Worm (Caenorhabditis elegans) whole organism, young adult: ENCODE results near the gene F49F1.2.
"Not testable (repeated sequence)": the region's sequence is repeated elsewhere in the genome, so short reads cannot be mapped to it uniquely, and the experiment has no call there.

Experiments
- C17E4.6 ChIP-seq: fragments of 200-800 bp; sonication (Bioruptor generic); IDR thresholded peaks from 2 replicates; pipeline ENCODE4 v1.3.6; 2022; ENCODE audit warnings: missing genetic modification reagents, missing genetic modification characterization, missing compliant biosample characterization
- D2030.7 ChIP-seq: fragments of 200-800 bp; sonication (Bioruptor generic); IDR thresholded peaks from 2 replicates; pipeline ENCODE4 v1.3.6; 2022; ENCODE audit warnings: missing genetic modification reagents, missing genetic modification characterization, missing compliant biosample characterization
- F22D6.2 ChIP-seq: sonication (generic microtip); optimal IDR thresholded peaks from 2 replicates; lab custom pipeline; 2016; ENCODE audit warnings: mild to moderate bottlenecking, missing genetic modification characterization, missing compliant biosample characterization
- F23B12.7 ChIP-seq: sonication (generic microtip); optimal IDR thresholded peaks from 2 replicates; lab custom pipeline; 2017; ENCODE audit warnings: missing genetic modification characterization, mild to moderate bottlenecking, missing compliant biosample characterization, antibody characterized with exemption, moderate library complexity; ENCODE audit not compliant: insufficient read depth
- F37B4.10 ChIP-seq: fragments of 200-800 bp; sonication (Bioruptor generic); IDR thresholded peaks from 2 replicates; pipeline ENCODE4 v1.3.6; 2022; ENCODE audit warnings: missing genetic modification characterization, missing compliant biosample characterization
- F39B2.1 ChIP-seq: fragments of 200-800 bp; sonication (Bioruptor generic); IDR thresholded peaks from 2 replicates; pipeline ENCODE4 v1.3.6; 2022; ENCODE audit warnings: missing genetic modification reagents, missing genetic modification characterization, missing compliant biosample characterization
- F49E8.2 ChIP-seq: sonication (generic microtip); optimal IDR thresholded peaks from 3 replicates; lab custom pipeline; 2017; ENCODE audit warnings: missing genetic modification characterization, mild to moderate bottlenecking, missing compliant biosample characterization, antibody characterized with exemption, moderate library complexity; ENCODE audit not compliant: insufficient read depth
- F57A8.1 ChIP-seq: fragments of 200-800 bp; sonication (Bioruptor generic); optimal IDR thresholded peaks from 2 replicates; lab custom pipeline; 2018; ENCODE audit warnings: mild to moderate bottlenecking, missing genetic modification characterization, moderate library complexity, missing compliant biosample characterization
- T07F8.4 ChIP-seq: sonication (generic microtip); optimal IDR thresholded peaks from 2 replicates; lab custom pipeline; 2016; ENCODE audit warnings: mild to moderate bottlenecking, missing genetic modification characterization, moderate library complexity, missing compliant biosample characterization
- Y53G8AR.9 ChIP-seq: fragments of 200-800 bp; sonication (Bioruptor generic); conservative IDR thresholded peaks from 2 replicates; pipeline ENCODE4 v1.3.6; 2022; ENCODE audit warnings: missing genetic modification reagents, missing genetic modification characterization, missing compliant biosample characterization
- Y67H2A.10 ChIP-seq: fragments of 200-800 bp; sonication (Bioruptor generic); conservative IDR thresholded peaks from 2 replicates; pipeline ENCODE4 v1.3.6; 2022; ENCODE audit warnings: missing genetic modification reagents, missing genetic modification characterization, missing compliant biosample characterization
- Y79H2A.3 ChIP-seq: fragments of 200-800 bp; sonication (Bioruptor generic); conservative IDR thresholded peaks from 2 replicates; pipeline ENCODE4 v1.3.6; 2022; ENCODE audit warnings: missing genetic modification reagents, missing genetic modification characterization, missing compliant biosample characterization
- bed-1 ChIP-seq: fragments of 200-800 bp; sonication (Bioruptor generic); IDR thresholded peaks from 2 replicates; pipeline ENCODE4 v1.3.6; 2022; ENCODE audit warnings: missing genetic modification reagents, missing genetic modification characterization, missing compliant biosample characterization
- ceh-100 ChIP-seq: fragments of 200-800 bp; sonication (Bioruptor generic); IDR thresholded peaks from 2 replicates; pipeline ENCODE4 v1.3.6; 2022; ENCODE audit warnings: missing genetic modification reagents, missing genetic modification characterization, missing compliant biosample characterization
- ceh-79 ChIP-seq: sonication (generic microtip); optimal IDR thresholded peaks from 2 replicates; lab custom pipeline; 2017; ENCODE audit warnings: mild to moderate bottlenecking, missing genetic modification characterization, missing compliant biosample characterization
- dpff-1 ChIP-seq: sonication (generic microtip); optimal IDR thresholded peaks from 2 replicates; lab custom pipeline; 2017; ENCODE audit warnings: mild to moderate bottlenecking, missing genetic modification characterization, missing compliant biosample characterization
- dpl-1 ChIP-seq: fragments of 150-350 bp; optimal IDR thresholded peaks from 2 replicates; lab custom pipeline; 2014; ENCODE audit warnings: missing biosample characterization, missing genetic modification reagents, missing genetic modification characterization
- egrh-3 ChIP-seq: fragments of 200-800 bp; sonication (Bioruptor generic); IDR thresholded peaks from 2 replicates; pipeline ENCODE4 v1.3.6; 2022; ENCODE audit warnings: missing genetic modification reagents, missing genetic modification characterization, missing compliant biosample characterization
- hrde-1 ChIP-seq: sonication (generic microtip); optimal IDR thresholded peaks from 2 replicates; lab custom pipeline; 2016; ENCODE audit warnings: missing genetic modification characterization, mild to moderate bottlenecking, missing compliant biosample characterization, moderate library complexity, missing genotype, missing genetic modification reagents, borderline replicate concordance
- lin-54 ChIP-seq: fragments of 200-800 bp; sonication (Bioruptor generic); optimal IDR thresholded peaks from 2 replicates; lab custom pipeline; 2018; ENCODE audit warnings: mild to moderate bottlenecking, missing genetic modification characterization, missing compliant biosample characterization
- lsl-1 ChIP-seq: fragments of 200-800 bp; sonication (Bioruptor generic); optimal IDR thresholded peaks from 2 replicates; lab custom pipeline; 2018; ENCODE audit warnings: mild to moderate bottlenecking, missing genetic modification characterization, moderate library complexity, missing compliant biosample characterization
- lsy-27 ChIP-seq: sonication (generic microtip); optimal IDR thresholded peaks from 2 replicates; lab custom pipeline; 2017; ENCODE audit warnings: missing genetic modification characterization, mild to moderate bottlenecking, missing compliant biosample characterization, antibody characterized with exemption, missing genotype, borderline replicate concordance; ENCODE audit not compliant: insufficient read depth
- madf-3 ChIP-seq: fragments of 200-800 bp; sonication (Bioruptor generic); IDR thresholded peaks from 2 replicates; pipeline ENCODE4 v1.3.6; 2022; ENCODE audit warnings: missing genetic modification reagents, missing genetic modification characterization, missing compliant biosample characterization
- madf-8 ChIP-seq: fragments of 200-800 bp; sonication (Bioruptor generic); conservative IDR thresholded peaks from 2 replicates; pipeline ENCODE4 v1.3.6; 2022; ENCODE audit warnings: missing genetic modification reagents, missing genetic modification characterization, missing compliant biosample characterization
- mcd-1 ChIP-seq: fragments of 200-800 bp; sonication (Bioruptor generic); IDR thresholded peaks from 2 replicates; pipeline ENCODE4 v1.3.6; 2022; ENCODE audit warnings: missing genetic modification reagents, missing genetic modification characterization, missing compliant biosample characterization
- mes-4 ChIP-seq: sonication (generic microtip); optimal IDR thresholded peaks from 2 replicates; lab custom pipeline; 2016; ENCODE audit warnings: missing genotype, missing genetic modification characterization, missing compliant biosample characterization
- mxl-1 ChIP-seq: sonication (generic microtip); optimal IDR thresholded peaks from 2 replicates; lab custom pipeline; 2016; ENCODE audit warnings: missing genetic modification characterization, missing compliant biosample characterization
- nfya-1 ChIP-seq: sonication (generic microtip); optimal IDR thresholded peaks from 2 replicates; lab custom pipeline; 2017; ENCODE audit warnings: antibody characterized with exemption, missing compliant biosample characterization, missing genetic modification characterization, borderline replicate concordance; ENCODE audit not compliant: insufficient read depth
- nfya-2 ChIP-seq: fragments of 200-800 bp; sonication (Bioruptor generic); IDR thresholded peaks from 2 replicates; pipeline ENCODE4 v1.3.6; 2022; ENCODE audit warnings: missing genetic modification reagents, missing genetic modification characterization, missing compliant biosample characterization
- nfyb-1 ChIP-seq: fragments of 200-800 bp; sonication (Bioruptor generic); IDR thresholded peaks from 2 replicates; pipeline ENCODE4 v1.3.6; 2022; ENCODE audit warnings: missing genetic modification reagents, missing genetic modification characterization, missing compliant biosample characterization
- nhr-179 ChIP-seq: sonication (generic microtip); optimal IDR thresholded peaks from 2 replicates; lab custom pipeline; 2016; ENCODE audit warnings: mild to moderate bottlenecking, missing genetic modification characterization, missing compliant biosample characterization
- nhr-27 ChIP-seq: fragments of 200-800 bp; sonication (Bioruptor generic); optimal IDR thresholded peaks from 2 replicates; lab custom pipeline; 2018; ENCODE audit warnings: mild to moderate bottlenecking, missing genetic modification characterization, moderate library complexity, missing compliant biosample characterization
- nhr-80 ChIP-seq: sonication (generic microtip); optimal IDR thresholded peaks from 2 replicates; lab custom pipeline; 2016; ENCODE audit warnings: missing genetic modification characterization, missing compliant biosample characterization
- rpc-1 ChIP-seq, 2 experiments: fragments of 150-350 bp in 1 of 2; sonication (generic microtip) in 1 of 2; optimal IDR thresholded peaks; 2 replicates each; lab custom pipeline; 2014 to 2018; ENCODE audit warnings: missing biosample characterization in 1 of 2, missing genetic modification characterization in 1 of 2, missing genetic modification reagents in 1 of 2, missing genotype in 1 of 2
- sea-2 ChIP-seq: fragments of 200-800 bp; sonication (Bioruptor generic); IDR thresholded peaks from 2 replicates; pipeline ENCODE4 v1.3.6; 2022; ENCODE audit warnings: missing genetic modification characterization, missing compliant biosample characterization
- somi-1 ChIP-seq: fragments of 200-800 bp; sonication (Bioruptor generic); optimal IDR thresholded peaks from 2 replicates; lab custom pipeline; 2018; ENCODE audit warnings: mild to moderate bottlenecking, missing genetic modification characterization, missing compliant biosample characterization
- unc-130 ChIP-seq: sonication (generic microtip); optimal IDR thresholded peaks from 2 replicates; lab custom pipeline; 2016; ENCODE audit warnings: missing genetic modification reagents, missing genetic modification characterization, missing compliant biosample characterization
- zfh-2 ChIP-seq: fragments of 200-800 bp; sonication (Bioruptor generic); conservative IDR thresholded peaks from 2 replicates; pipeline ENCODE4 v1.3.6; 2022; ENCODE audit warnings: missing genetic modification reagents, missing genetic modification characterization, missing compliant biosample characterization
- ztf-26 ChIP-seq: sonication (generic microtip); optimal IDR thresholded peaks from 2 replicates; lab custom pipeline; 2017; ENCODE audit warnings: missing genetic modification characterization, missing compliant biosample characterization

Gene F49F1.2

ce11 chrIV:4142986-4143385, 27.2 kb downstream of the F49F1.2 start, which contains the start of gene F49F1.12:
TSS of gene F49F1.12 (minus strand) at chrIV:4143086.
- not testable (repeated sequence) for TF ChIP-seq T07F8.4 (tag; lab: Kevin White, UChicago); egrh-3; F22D6.2 (tag; lab: Kevin White, UChicago)
- TF ChIP-seq, all 124 proteins: peak for 0; not testable (repeated sequence) for 124

DNA sequence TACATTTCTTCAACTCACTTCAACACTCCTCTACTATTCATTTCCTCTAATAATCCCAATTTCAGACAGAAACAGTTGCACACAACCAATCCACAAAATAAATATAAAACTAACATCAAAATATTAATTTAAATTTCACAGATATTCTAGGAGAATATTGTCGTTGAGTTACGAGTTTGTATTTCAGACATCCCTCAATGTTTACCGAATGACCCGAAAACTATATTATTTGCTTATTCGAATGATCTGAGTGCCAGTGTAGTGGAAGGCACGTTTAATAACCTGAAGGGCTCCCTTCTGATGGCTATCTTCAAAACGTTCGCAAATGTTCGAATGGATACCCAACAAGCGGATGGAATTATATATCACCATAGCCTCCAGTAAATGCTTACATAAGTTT, 29.0 kb downstream of the F49F1.2 start, which contains the start of gene R07C12.3:
Gene R07C12.3 (plus strand): TSS at position 301 of the 400 bp plus-strand sequence.
- TF ChIP-seq Y67H2A.10 (no peak), mxl-1 (tag; lab: Kevin White, UChicago) (no peak), bed-1 (no peak), zfh-2 (no peak), nhr-27 (tag; lab: Kevin White, UChicago) (no peak), madf-8 (no peak), mes-4 (tag; lab: Kevin White, UChicago) (no peak), somi-1 (no peak), nfyb-1 (GFP tag; lab: Robert Waterston, UW) (no peak), T07F8.4 (tag; lab: Kevin White, UChicago) (no peak), Y53G8AR.9 (GFP tag; lab: Robert Waterston, UW) (no peak), Y79H2A.3 (GFP tag; lab: Robert Waterston, UW) (no peak), D2030.7 (GFP tag; lab: Robert Waterston, UW) (no peak), C17E4.6 (GFP tag; lab: Robert Waterston, UW) (no peak), F39B2.1 (GFP tag; lab: Robert Waterston, UW) (no peak), ceh-100 (GFP tag; lab: Robert Waterston, UW) (no peak), lin-54 (no peak), hrde-1 (no peak), dpl-1 (GFP tag; lab: Kevin White, UChicago) (no peak)

DNA sequence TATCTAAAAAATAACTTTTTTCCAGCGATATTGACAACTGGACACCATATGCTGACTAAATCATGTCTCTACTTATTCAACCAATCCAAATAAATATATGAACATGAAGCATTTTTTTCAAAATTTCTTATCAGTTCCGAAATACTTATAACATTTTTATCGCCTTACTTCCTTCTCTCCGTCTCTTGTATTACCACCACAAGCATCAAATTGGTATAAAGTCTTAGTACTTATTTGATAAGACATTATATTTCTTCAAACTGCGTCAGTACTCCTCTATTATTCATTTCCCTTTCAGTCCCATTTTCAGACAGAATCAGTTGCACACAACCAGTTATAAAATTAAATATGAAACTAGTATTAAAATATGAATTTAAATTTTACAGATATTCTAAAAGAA, 32.1 kb downstream of the F49F1.2 start:
- no peak for TF ChIP-seq nfya-1 (tag; lab: Kevin White, UChicago)
- no peak for TF ChIP-seq madf-3 (GFP tag; lab: Robert Waterston, UW)
- no peak for TF ChIP-seq nfya-2 (GFP tag; lab: Robert Waterston, UW)
- peak; percentile 77 for TF ChIP-seq nhr-80 (tag; lab: Kevin White, UChicago)
- TF ChIP-seq dpff-1 (tag; lab: Kevin White, UChicago): no peak

DNA sequence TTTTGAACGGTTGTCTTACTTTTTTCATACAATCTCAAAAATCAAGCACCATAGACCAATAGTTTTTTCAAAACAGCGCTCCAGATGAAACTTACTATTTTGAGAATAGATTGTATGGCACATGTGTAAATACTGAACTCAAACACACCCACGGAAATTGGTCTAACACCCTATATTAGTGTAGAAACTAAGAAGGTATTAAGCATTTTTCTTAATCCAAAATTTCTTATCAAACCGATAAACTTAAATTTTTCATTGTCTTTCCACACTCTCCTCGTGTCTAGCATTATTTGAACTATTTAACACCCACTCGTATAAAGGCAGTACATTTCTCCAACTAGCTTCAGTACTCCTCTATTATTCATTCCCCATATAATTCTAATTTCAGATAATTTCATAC, 34.4 kb downstream of the F49F1.2 start:
- no peak for TF ChIP-seq rpc-1 (optimal IDR thresholded peaks at IDR 0.05; lab: Kevin White, UChicago)
- no peak for TF ChIP-seq rpc-1 (tag; optimal IDR thresholded peaks at IDR 0.05; lab: Kevin White, UChicago)
- TF ChIP-seq hrde-1: no peak
- no peak for TF ChIP-seq F57A8.1 (GFP tag; lab: Kevin White, UChicago)
- TF ChIP-seq ztf-26: no peak
- TF ChIP-seq nhr-179 (tag; lab: Kevin White, UChicago): no peak
- no peak for TF ChIP-seq F37B4.10 (GFP tag; lab: Robert Waterston, UW)
- no peak for TF ChIP-seq ceh-79 (tag; lab: Kevin White, UChicago)
- TF ChIP-seq mcd-1 (GFP tag; lab: Robert Waterston, UW): no peak
- TF ChIP-seq unc-130: no peak
- no peak for TF ChIP-seq mxl-1 (tag; lab: Kevin White, UChicago)
- no peak for TF ChIP-seq lsy-27
- TF ChIP-seq F49E8.2: no peak
- TF ChIP-seq lsl-1 (GFP tag; lab: Kevin White, UChicago): no peak
- TF ChIP-seq sea-2 (GFP tag; lab: Robert Waterston, UW): no peak
- no peak for TF ChIP-seq F23B12.7 (tag; lab: Kevin White, UChicago)
